Worm (Caenorhabditis elegans) whole organism, L1 larva: ENCODE data around the gene T15H9.5.

Source experiments
- C16A3.4 ChIP-seq: fragments of 150-350 bp; optimal IDR thresholded peaks from 2 replicates; lab custom pipeline; 2014; ENCODE audit warnings: missing biosample characterization, missing genetic modification characterization
- aly-2 ChIP-seq: fragments of 150-350 bp; optimal IDR thresholded peaks from 2 replicates; lab custom pipeline; 2014; ENCODE audit warnings: missing biosample characterization, missing genetic modification characterization
- ama-1 ChIP-seq: fragments of 150-350 bp; optimal IDR thresholded peaks from 2 replicates; lab custom pipeline; 2014
- blmp-1 ChIP-seq: fragments of 150-350 bp; optimal IDR thresholded peaks from 2 replicates; lab custom pipeline; 2014; ENCODE audit warnings: missing biosample characterization, missing genetic modification characterization
- ceh-8 ChIP-seq: fragments of 200-800 bp; sonication (Bioruptor generic); optimal IDR thresholded peaks from 2 replicates; lab custom pipeline; 2018; ENCODE audit warnings: mild to moderate bottlenecking, missing genetic modification characterization, moderate library complexity, missing compliant biosample characterization
- dpl-1 ChIP-seq, 3 experiments: fragments of 150-350 bp in 2 of 3; sonication (generic microtip) in 1 of 3; optimal IDR thresholded peaks; 2 replicates each; lab custom pipeline; 2014 to 2017; ENCODE audit warnings: missing biosample characterization in 3 of 3, missing genetic modification characterization in 3 of 3, missing genetic modification reagents in 3 of 3
- efl-1 ChIP-seq, 4 experiments: fragments of 150-350 bp; optimal IDR thresholded peaks in 3 of 4; peaks in 1 of 4; 1 replicate in 1 of 4; 2 replicates in 3 of 4; lab custom pipeline; 2014; ENCODE audit warnings: missing biosample characterization in 2 of 4, missing genetic modification characterization in 2 of 4, missing genetic modification reagents in 2 of 4
- egl-13 ChIP-seq: sonication (generic microtip); optimal IDR thresholded peaks from 2 replicates; lab custom pipeline; 2016; ENCODE audit warnings: missing genotype, missing genetic modification reagents, missing genetic modification characterization, missing compliant biosample characterization
- elt-3 ChIP-seq, 6 experiments: fragments of 150-350 bp in 1 of 6; sonication (generic microtip); optimal IDR thresholded peaks; 2 replicates each; lab custom pipeline; 2017 to 2018; ENCODE audit warnings: missing biosample characterization in 6 of 6, missing genetic modification characterization in 6 of 6, inconsistent platforms in 1 of 6
- hlh-4 ChIP-seq: sonication (generic microtip); optimal IDR thresholded peaks from 2 replicates; lab custom pipeline; 2016; ENCODE audit warnings: mild to moderate bottlenecking, missing genetic modification characterization, missing compliant biosample characterization
- jun-1 ChIP-seq: fragments of 150-350 bp; optimal IDR thresholded peaks from 2 replicates; lab custom pipeline; 2014; ENCODE audit warnings: missing biosample characterization, missing genetic modification reagents, missing genetic modification characterization
- lin-13 ChIP-seq: fragments of 150-350 bp; optimal IDR thresholded peaks from 2 replicates; lab custom pipeline; 2014; ENCODE audit warnings: missing biosample characterization, missing genetic modification reagents, missing genetic modification characterization
- lin-14 ChIP-seq: fragments of 200-800 bp; sonication (Bioruptor generic); optimal IDR thresholded peaks from 2 replicates; lab custom pipeline; 2018; ENCODE audit warnings: mild to moderate bottlenecking, missing genetic modification characterization, moderate library complexity, missing compliant biosample characterization
- lin-35 ChIP-seq, 2 experiments: fragments of 150-350 bp; optimal IDR thresholded peaks; 2 replicates each; lab custom pipeline; 2014; ENCODE audit warnings: missing biosample characterization in 2 of 2, missing genetic modification characterization in 2 of 2, missing genetic modification reagents in 2 of 2
- lin-39 ChIP-seq: fragments of 150-350 bp; optimal IDR thresholded peaks from 2 replicates; lab custom pipeline; 2014; ENCODE audit warnings: missing biosample characterization, missing genetic modification reagents, missing genetic modification characterization
- lir-3 ChIP-seq: sonication (generic microtip); optimal IDR thresholded peaks from 2 replicates; lab custom pipeline; 2016; ENCODE audit warnings: mild to moderate bottlenecking, missing genetic modification characterization, moderate library complexity, missing compliant biosample characterization; ENCODE audit not compliant: poor library complexity
- lsy-2 ChIP-seq, 2 experiments: fragments of 150-350 bp; optimal IDR thresholded peaks; 2 replicates each; lab custom pipeline; 2014; ENCODE audit warnings: missing biosample characterization in 2 of 2, missing genetic modification characterization in 2 of 2
- mdl-1 ChIP-seq, 2 experiments: fragments of 150-350 bp; optimal IDR thresholded peaks; 2 replicates each; lab custom pipeline; 2014 to 2017; ENCODE audit warnings: missing biosample characterization in 2 of 2, missing genetic modification characterization in 2 of 2, inconsistent platforms in 1 of 2
- mep-1 ChIP-seq: fragments of 150-350 bp; optimal IDR thresholded peaks from 2 replicates; lab custom pipeline; 2014; ENCODE audit warnings: missing biosample characterization, missing genetic modification characterization
- nhr-19 ChIP-seq: fragments of 200-800 bp; sonication (Bioruptor generic); conservative IDR thresholded peaks from 2 replicates; pipeline ENCODE4 v1.3.6; 2022; ENCODE audit warnings: missing genetic modification characterization, missing compliant biosample characterization
- nhr-20 ChIP-seq: sonication (generic microtip); optimal IDR thresholded peaks from 2 replicates; lab custom pipeline; 2016; ENCODE audit warnings: mild to moderate bottlenecking, missing genetic modification characterization, missing compliant biosample characterization
- nhr-47 ChIP-seq: sonication (generic microtip); optimal IDR thresholded peaks from 2 replicates; lab custom pipeline; 2016; ENCODE audit warnings: mild to moderate bottlenecking, missing genetic modification characterization, moderate library complexity, missing compliant biosample characterization
- nhr-71 ChIP-seq: sonication (generic microtip); optimal IDR thresholded peaks from 2 replicates; lab custom pipeline; 2016; ENCODE audit warnings: mild to moderate bottlenecking, missing genetic modification characterization, moderate library complexity, missing compliant biosample characterization
- nhr-76 ChIP-seq: sonication (generic microtip); optimal IDR thresholded peaks from 2 replicates; lab custom pipeline; 2017; ENCODE audit warnings: missing biosample characterization, missing genetic modification characterization
- nhr-85 ChIP-seq: sonication (generic microtip); peaks from one replicate; lab custom pipeline; 2016; ENCODE audit warnings: missing genetic modification characterization, inconsistent platforms, missing compliant biosample characterization
- nhr-90 ChIP-seq: sonication (generic microtip); optimal IDR thresholded peaks from 2 replicates; lab custom pipeline; 2016; ENCODE audit warnings: mild to moderate bottlenecking, missing genetic modification characterization, missing compliant biosample characterization; ENCODE audit not compliant: poor library complexity
- pax-3 ChIP-seq: fragments of 200-800 bp; sonication (Bioruptor generic); optimal IDR thresholded peaks from 2 replicates; lab custom pipeline; 2018; ENCODE audit warnings: mild to moderate bottlenecking, missing genetic modification characterization, moderate library complexity, missing compliant biosample characterization
- pqm-1 ChIP-seq: sonication (generic microtip); optimal IDR thresholded peaks from 3 replicates; lab custom pipeline; 2017; ENCODE audit warnings: missing biosample characterization, missing genetic modification characterization
- rnt-1 ChIP-seq: sonication (generic microtip); optimal IDR thresholded peaks from 2 replicates; lab custom pipeline; 2016; ENCODE audit warnings: mild to moderate bottlenecking, missing genetic modification characterization, moderate library complexity, missing compliant biosample characterization
- snu-23 ChIP-seq: sonication (generic microtip); optimal IDR thresholded peaks from 2 replicates; lab custom pipeline; 2016; ENCODE audit warnings: missing genetic modification characterization, missing compliant biosample characterization
- sptf-1 ChIP-seq: fragments of 150-350 bp; optimal IDR thresholded peaks from 2 replicates; lab custom pipeline; 2014; ENCODE audit warnings: missing biosample characterization, missing genetic modification characterization
- swsn-7 ChIP-seq: sonication (generic microtip); optimal IDR thresholded peaks from 2 replicates; lab custom pipeline; 2016; ENCODE audit warnings: missing genetic modification characterization, missing compliant biosample characterization
- tbx-2 ChIP-seq: sonication (generic microtip); optimal IDR thresholded peaks from 2 replicates; lab custom pipeline; 2016; ENCODE audit warnings: missing genetic modification characterization, missing compliant biosample characterization
- unc-130 ChIP-seq: fragments of 150-350 bp; optimal IDR thresholded peaks from 2 replicates; lab custom pipeline; 2017; ENCODE audit warnings: missing biosample characterization, missing genetic modification characterization, inconsistent platforms
- unc-30 ChIP-seq: sonication (generic microtip); optimal IDR thresholded peaks from 2 replicates; lab custom pipeline; 2017; ENCODE audit warnings: missing biosample characterization, missing genetic modification characterization
- unc-62 ChIP-seq: fragments of 150-350 bp; optimal IDR thresholded peaks from 2 replicates; lab custom pipeline; 2014; ENCODE audit warnings: missing biosample characterization, missing genetic modification reagents, missing genetic modification characterization
- vab-15 ChIP-seq: sonication (generic microtip); optimal IDR thresholded peaks from 2 replicates; lab custom pipeline; 2017; ENCODE audit warnings: missing genotype, mild to moderate bottlenecking, missing genetic modification characterization, missing compliant biosample characterization
- xbp-1 ChIP-seq: sonication (generic microtip); optimal IDR thresholded peaks from 2 replicates; lab custom pipeline; 2016; ENCODE audit warnings: missing genetic modification characterization, missing compliant biosample characterization
- zag-1 ChIP-seq: fragments of 150-350 bp; optimal IDR thresholded peaks from 2 replicates; lab custom pipeline; 2014; ENCODE audit warnings: missing biosample characterization, missing genetic modification characterization
- ztf-11 ChIP-seq, 2 experiments: sonication (generic microtip); optimal IDR thresholded peaks; 2 replicates each; lab custom pipeline; 2016 to 2017; ENCODE audit warnings: missing genetic modification characterization in 2 of 2, missing biosample characterization in 1 of 2, missing compliant biosample characterization in 1 of 2
- ztf-4 ChIP-seq: fragments of 150-350 bp; optimal IDR thresholded peaks from 2 replicates; lab custom pipeline; 2014; ENCODE audit warnings: missing biosample characterization, missing genetic modification characterization

The T15H9.5 gene

ce11 chrII:9602566-9602965 is 8.7 kb downstream of the T15H9.5 start (continued):
- TF ChIP-seq hlh-4 (tag; lab: Kevin White, UChicago), result no peak
- no peak for TF ChIP-seq rnt-1 (tag; lab: Kevin White, UChicago)
- no peak for TF ChIP-seq pqm-1
- TF ChIP-seq aly-2 (tag; lab: Kevin White, UChicago), result no peak
- no peak for TF ChIP-seq lin-39 (tag; lab: Kevin White, UChicago)
- peak; percentile 25 for TF ChIP-seq snu-23 (GFP tag; lab: Kevin White, UChicago)
- no peak for TF ChIP-seq swsn-7 (tag; lab: Kevin White, UChicago)
- TF ChIP-seq tbx-2 (tag; lab: Kevin White, UChicago), result no peak
- TF ChIP-seq jun-1 (tag; lab: Kevin White, UChicago), result no peak
- TF ChIP-seq unc-62 (GFP tag; lab: Kevin White, UChicago), result no peak
- TF ChIP-seq, all 84 proteins: peak for 8

DNA sequence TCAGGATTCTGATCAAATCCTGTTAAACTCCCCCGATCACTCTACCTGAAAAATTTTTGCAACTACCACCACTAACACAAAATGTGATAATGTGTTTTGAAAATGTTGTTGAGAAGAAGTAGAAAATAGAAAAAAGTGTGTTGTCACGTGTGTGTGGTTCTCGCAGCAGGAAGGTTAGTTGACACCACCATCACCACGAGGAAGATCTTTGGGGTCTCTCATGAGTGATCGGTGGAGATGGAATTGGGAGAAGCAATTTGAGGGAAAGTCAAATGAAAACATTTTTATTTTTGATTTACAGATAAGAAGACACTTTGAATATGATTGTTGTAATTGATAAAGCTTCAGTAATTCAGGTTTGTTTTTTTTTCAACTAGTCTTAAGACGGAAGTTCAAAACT is 9.6 kb downstream of the T15H9.5 start:
- peak; percentile 81 for TF ChIP-seq unc-130 (tag; lab: Kevin White, UChicago)
- TF ChIP-seq efl-1 (optimal IDR thresholded peaks at IDR 0.05; lab: Kevin White, UChicago), result no peak
- TF ChIP-seq efl-1 (GFP tag; optimal IDR thresholded peaks at IDR 0.05 in 1 of 2; lab: Kevin White, UChicago), result peak in 1 of 2 experiments; percentile 90
- TF ChIP-seq lin-14 (GFP tag; lab: Kevin White, UChicago), result peak; percentile 83
- peak; percentile 6 for TF ChIP-seq swsn-7 (tag; lab: Kevin White, UChicago)
- TF ChIP-seq nhr-76 (tag; lab: Kevin White, UChicago), result no peak
- no peak for TF ChIP-seq ztf-11 (tag; optimal IDR thresholded peaks at IDR 0.05; lab: Kevin White, UChicago)
- peak; percentile 92 for TF ChIP-seq nhr-20
- no peak for TF ChIP-seq sptf-1 (tag; lab: Kevin White, UChicago)
- peak; percentile 86 for TF ChIP-seq blmp-1
- TF ChIP-seq elt-3 (tag; optimal IDR thresholded peaks at IDR 0.05; lab: Kevin White, UChicago), result peak in 2 of 6 experiments; percentile 33 to 78
- peak; percentile 34 to 65 for TF ChIP-seq lin-35 (GFP tag; optimal IDR thresholded peaks at IDR 0.05; lab: Kevin White, UChicago)
- TF ChIP-seq lin-39 (tag; lab: Kevin White, UChicago), result peak; percentile 12
- TF ChIP-seq pax-3 (tag; lab: Kevin White, UChicago), result peak; percentile 24
- TF ChIP-seq dpl-1 (GFP tag; optimal IDR thresholded peaks at IDR 0.05; lab: Kevin White, UChicago), result peak in 1 of 3 experiments; percentile 25
- TF ChIP-seq tbx-2 (tag; lab: Kevin White, UChicago), result peak; percentile 49
- peak; percentile 84 for TF ChIP-seq snu-23 (GFP tag; lab: Kevin White, UChicago)
- TF ChIP-seq nhr-19 (GFP tag; lab: Robert Waterston, UW), result peak; percentile 90
- no peak for TF ChIP-seq egl-13 (tag; lab: Kevin White, UChicago)
- peak; percentile 44 for TF ChIP-seq lin-13 (GFP tag; lab: Kevin White, UChicago)
- no peak for TF ChIP-seq unc-30
- peak; percentile 53 for TF ChIP-seq C16A3.4 (tag; lab: Kevin White, UChicago)
- peak; percentile 77 for TF ChIP-seq rnt-1 (tag; lab: Kevin White, UChicago)
- TF ChIP-seq nhr-90 (tag; lab: Kevin White, UChicago), result peak; percentile 66
- TF ChIP-seq ztf-4, result peak; percentile 80
- no peak for TF ChIP-seq hlh-4 (tag; lab: Kevin White, UChicago)
- peak; percentile 91 for TF ChIP-seq nhr-85
- TF ChIP-seq mep-1 (tag; lab: Kevin White, UChicago), result peak; percentile 24
- TF ChIP-seq lsy-2 (tag; optimal IDR thresholded peaks at IDR 0.05; lab: Kevin White, UChicago), result peak; percentile 53 to 64
- TF ChIP-seq xbp-1 (tag; lab: Kevin White, UChicago), result peak; percentile 21
- TF ChIP-seq mdl-1 (tag; optimal IDR thresholded peaks at IDR 0.05; lab: Kevin White, UChicago), result peak in 1 of 2 experiments; percentile 92
- TF ChIP-seq zag-1, result no peak
- peak; percentile 72 for TF ChIP-seq vab-15 (tag; lab: Kevin White, UChicago)
- peak; percentile 57 for TF ChIP-seq lir-3
- peak; percentile 88 for TF ChIP-seq nhr-71
- TF ChIP-seq nhr-47 (tag; lab: Kevin White, UChicago), result peak; percentile 11
- peak; percentile 68 for TF ChIP-seq ama-1 (lab: Kevin White, UChicago)
- no peak for TF ChIP-seq ceh-8 (GFP tag; lab: Kevin White, UChicago)
